Fruit fly (Drosophila melanogaster): ENCODE results near the gene Exo84.

Exo84 gene

dm6 chr3R:26000720-26001682, 51.1 kb downstream of the Exo84 start (continued):
- TF ChIP-seq CG33557 (GFP tag; optimal IDR thresholded peaks at IDR 0.05) (peak; percentile 17), kni (GFP tag; optimal IDR thresholded peaks at IDR 0.05) (peak; percentile 86), CG13424 (tag; optimal IDR thresholded peaks at IDR 0.05) (no peak), nom (GFP tag; optimal IDR thresholded peaks at IDR 0.05) (peak; percentile 48), pros (GFP tag; optimal IDR thresholded peaks at IDR 0.05) (peak; percentile 80)

Data from whole organism, embryonic.